Fruit fly (Drosophila melanogaster): ENCODE data around the gene nrv2.

DNA sequence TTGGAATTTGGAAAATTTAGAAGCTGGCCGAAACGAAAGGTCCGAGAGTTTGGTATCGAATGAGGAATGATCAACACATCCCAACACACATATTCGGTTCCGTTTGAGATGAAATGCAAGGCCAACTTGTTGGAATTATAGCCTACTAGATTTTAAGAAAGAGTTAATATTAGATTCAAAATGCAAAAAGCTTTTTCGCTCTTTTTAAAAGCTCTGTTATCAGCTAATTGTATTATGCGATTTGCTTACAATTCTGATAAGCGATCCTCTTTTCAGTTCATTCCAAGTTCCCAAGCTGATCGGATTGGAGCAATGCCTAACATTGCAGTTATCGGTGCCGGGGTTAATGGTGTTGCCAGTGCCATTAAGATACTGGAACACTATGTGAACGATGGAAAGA is 4.1 kb upstream of the nrv2 start, which contains the start of the genes CG17377 and Daao2:
- TF ChIP-seq psq (GFP tag; optimal IDR thresholded peaks at IDR 0.05) (no peak), CG18764 (GFP tag; optimal IDR thresholded peaks at IDR 0.05) (no peak), caup (GFP tag; optimal IDR thresholded peaks at IDR 0.05; ENCODE audit: severe bottlenecking) (no peak)
